Fruit fly (Drosophila melanogaster): ENCODE results near the gene sgg.

dm6 chrX:2655479-2655878 is 21.7 kb downstream of the sgg start:
- no peak for TF ChIP-seq Nf-YB (GFP tag; optimal IDR thresholded peaks at IDR 0.05)
- TF ChIP-seq CG9932 (GFP tag; IDR thresholded peaks at IDR 0.05) = no peak
- TF ChIP-seq tio (GFP tag; optimal IDR thresholded peaks at IDR 0.05) = no peak
- TF ChIP-seq CG32772 (GFP tag; IDR thresholded peaks at IDR 0.05) = no peak
- TF ChIP-seq CG11456 (GFP tag; IDR thresholded peaks at IDR 0.05) = no peak
- no peak for TF ChIP-seq gro (GFP tag; optimal IDR thresholded peaks at IDR 0.05)
- TF ChIP-seq toy (GFP tag; IDR thresholded peaks at IDR 0.05) = no peak
- no peak for TF ChIP-seq ken (GFP tag; IDR thresholded peaks at IDR 0.05)
- TF ChIP-seq salm (tag; optimal IDR thresholded peaks at IDR 0.05) = no peak
- TF ChIP-seq cato (GFP tag; optimal IDR thresholded peaks at IDR 0.05; ENCODE audit: borderline replicate concordance) = no peak
- no peak for TF ChIP-seq CG4328 (GFP tag; optimal IDR thresholded peaks at IDR 0.05)
- no peak for TF ChIP-seq trem (tag; optimal IDR thresholded peaks at IDR 0.05)
- TF ChIP-seq gsb (GFP tag; IDR thresholded peaks at IDR 0.05) = no peak

Measured in whole organism, embryonic.